Worm (Caenorhabditis elegans): Measurements from ENCODE around the gene T19B10.12.

ce11 chrV:11216137-11216536, 34.7 kb upstream of the T19B10.12 start:
- no peak for TF ChIP-seq unc-39 (tag; optimal IDR thresholded peaks at IDR 0.05)
- no peak for TF ChIP-seq elt-1 (tag; optimal IDR thresholded peaks at IDR 0.05; ENCODE audit: borderline replicate concordance, insufficient read depth)
- no peak for TF ChIP-seq unc-62 (GFP tag; optimal IDR thresholded peaks at IDR 0.05)
- TF ChIP-seq nhr-237 (tag; optimal IDR thresholded peaks at IDR 0.05): no peak
- no peak for TF ChIP-seq nhr-28 (tag; optimal IDR thresholded peaks at IDR 0.05)
- TF ChIP-seq ztf-11 (tag; optimal IDR thresholded peaks at IDR 0.05): no peak
- no peak for TF ChIP-seq elt-3 (tag; optimal IDR thresholded peaks at IDR 0.05)
- no peak for TF ChIP-seq nhr-2 (tag; optimal IDR thresholded peaks at IDR 0.05)
- no peak for TF ChIP-seq snpc-4 (tag; optimal IDR thresholded peaks at IDR 0.05)
- TF ChIP-seq mab-5 (tag; optimal IDR thresholded peaks at IDR 0.05): no peak
- no peak for TF ChIP-seq mep-1 (tag; optimal IDR thresholded peaks at IDR 0.05)
- no peak for TF ChIP-seq blmp-1 (tag; optimal IDR thresholded peaks at IDR 0.05)

Measured in whole organism, mixed stage, embryonic.